Fruit fly (Drosophila melanogaster) whole organism, embryonic: ENCODE measurements around the gene mh.
A peak's percentile ranks its signal among the peaks of the same experiment; 100 is the strongest.

Source experiments
- Aef1 ChIP-seq: fragments of 200-800 bp; sonication (Bioruptor generic); IDR thresholded peaks from 3 replicates; pipeline ENCODE4 v1.3.6; 2022; ENCODE audit warnings: missing biosample characterization, missing genetic modification characterization
- Awh ChIP-seq: fragments of 200-800 bp; sonication (Bioruptor generic); IDR thresholded peaks from 2 replicates; pipeline ENCODE4, ENCODE4 v1.3.6; 2022; ENCODE audit warnings: missing biosample characterization, missing genetic modification characterization
- B-H2 ChIP-seq: fragments of 200-800 bp; sonication (Bioruptor generic); optimal IDR thresholded peaks from 2 replicates; lab custom pipeline; 2018; ENCODE audit warnings: missing biosample characterization, mild to moderate bottlenecking, missing genetic modification characterization
- C15 ChIP-seq: fragments of 200-800 bp; sonication (Bioruptor generic); IDR thresholded peaks from 3 replicates; pipeline ENCODE4 v1.3.6; 2022; ENCODE audit warnings: missing biosample characterization, missing genetic modification characterization
- CG10321 ChIP-seq: fragments of 200-800 bp; sonication (Bioruptor generic); IDR thresholded peaks from 2 replicates; pipeline ENCODE4 v1.3.6; 2022; ENCODE audit warnings: missing biosample characterization, missing genetic modification characterization
- CG10543 ChIP-seq: fragments of 200-800 bp; sonication (Bioruptor generic); optimal IDR thresholded peaks from 3 replicates; lab custom pipeline; 2017; ENCODE audit warnings: missing biosample characterization, mild to moderate bottlenecking, missing genetic modification characterization, moderate library complexity
- CG11696 ChIP-seq: fragments of 200-800 bp; sonication (Bioruptor generic); IDR thresholded peaks from 2 replicates; pipeline ENCODE4 v1.3.6; 2022; ENCODE audit warnings: missing biosample characterization, missing genetic modification characterization
- CG12299 ChIP-seq: fragments of 200-800 bp; sonication (Bioruptor generic); optimal IDR thresholded peaks from 2 replicates; lab custom pipeline; 2018; ENCODE audit warnings: missing biosample characterization, mild to moderate bottlenecking, missing genetic modification characterization
- CG12659 ChIP-seq: fragments of 200-800 bp; sonication (Bioruptor generic); optimal IDR thresholded peaks from 3 replicates; lab custom pipeline; 2017; ENCODE audit warnings: mild to moderate bottlenecking, missing biosample characterization, missing genetic modification reagents, missing genetic modification characterization
- CG13296 ChIP-seq: fragments of 200-800 bp; sonication (Bioruptor generic); optimal IDR thresholded peaks from 3 replicates; lab custom pipeline; 2018; ENCODE audit warnings: missing biosample characterization, mild to moderate bottlenecking, missing genetic modification characterization
- CG14050 ChIP-seq: fragments of 200-800 bp; sonication (Bioruptor generic); IDR thresholded peaks from 3 replicates; pipeline ENCODE4 v1.3.6; 2022; ENCODE audit warnings: missing biosample characterization, missing genetic modification characterization
- CG15479 ChIP-seq: fragments of 200-800 bp; sonication (Bioruptor generic); optimal IDR thresholded peaks from 3 replicates; lab custom pipeline; 2019; ENCODE audit warnings: missing biosample characterization, mild to moderate bottlenecking, missing genetic modification characterization, moderate library complexity
- CG1602 ChIP-seq: fragments of 200-800 bp; sonication (Bioruptor generic); optimal IDR thresholded peaks from 3 replicates; lab custom pipeline; 2016; ENCODE audit warnings: missing biosample characterization, missing genetic modification characterization
- CG17802 ChIP-seq: fragments of 200-800 bp; sonication (Bioruptor generic); optimal IDR thresholded peaks from 2 replicates; lab custom pipeline; 2018; ENCODE audit warnings: missing biosample characterization, mild to moderate bottlenecking, missing genetic modification characterization, moderate library complexity
- CG18764 ChIP-seq: fragments of 200-800 bp; sonication (Bioruptor generic); optimal IDR thresholded peaks from 3 replicates; lab custom pipeline; 2016; ENCODE audit warnings: missing biosample characterization, missing genetic modification characterization
- CG2678 ChIP-seq: fragments of 200-800 bp; sonication (Bioruptor generic); optimal IDR thresholded peaks from 3 replicates; lab custom pipeline; 2019; ENCODE audit warnings: missing biosample characterization, mild to moderate bottlenecking, missing genetic modification characterization, moderate library complexity
- CG2875 ChIP-seq: fragments of 200-800 bp; sonication (Bioruptor generic); optimal IDR thresholded peaks from 2 replicates; lab custom pipeline; 2017; ENCODE audit warnings: missing biosample characterization, mild to moderate bottlenecking, missing genetic modification characterization, missing genetic modification reagents
- CG2889 ChIP-seq: fragments of 200-800 bp; sonication (Bioruptor generic); IDR thresholded peaks from 3 replicates; pipeline ENCODE4 v1.3.6; 2022; ENCODE audit warnings: missing biosample characterization, missing genetic modification characterization
- CG3065 ChIP-seq: fragments of 200-800 bp; sonication (Bioruptor generic); optimal IDR thresholded peaks from 2 replicates; lab custom pipeline; 2016; ENCODE audit warnings: missing biosample characterization, missing genetic modification characterization
- CG31224 ChIP-seq: fragments of 200-800 bp; sonication (Bioruptor generic); IDR thresholded peaks from 2 replicates; pipeline ENCODE4 v1.3.6; 2022; ENCODE audit warnings: missing biosample characterization, missing genetic modification characterization
- CG3726 ChIP-seq: fragments of 200-800 bp; sonication (Bioruptor generic); IDR thresholded peaks from 3 replicates; pipeline ENCODE4, ENCODE4 v1.3.6; 2022; ENCODE audit warnings: missing biosample characterization, missing genetic modification characterization
- CG3838 ChIP-seq: fragments of 200-800 bp; sonication (Bioruptor generic); optimal IDR thresholded peaks from 3 replicates; lab custom pipeline; 2016; ENCODE audit warnings: missing biosample characterization, missing genetic modification characterization
- CG7786 ChIP-seq: fragments of 200-800 bp; sonication (Bioruptor generic); optimal IDR thresholded peaks from 2 replicates; lab custom pipeline; 2016; ENCODE audit warnings: missing biosample characterization, missing genetic modification characterization
- CG8089 ChIP-seq: fragments of 200-800 bp; sonication (Bioruptor generic); optimal IDR thresholded peaks from 3 replicates; lab custom pipeline; 2016; ENCODE audit warnings: missing biosample characterization, missing genetic modification characterization
- CG8388 ChIP-seq: fragments of 200-800 bp; sonication (Bioruptor generic); optimal IDR thresholded peaks from 2 replicates; lab custom pipeline; 2019; ENCODE audit warnings: missing biosample characterization, mild to moderate bottlenecking, missing genetic modification characterization, moderate library complexity
- CrebB ChIP-seq: fragments of 200-800 bp; sonication (Bioruptor generic); optimal IDR thresholded peaks from 3 replicates; lab custom pipeline; 2018; ENCODE audit warnings: missing biosample characterization, mild to moderate bottlenecking, missing genetic modification characterization
- D19B ChIP-seq: fragments of 200-800 bp; sonication (Bioruptor generic); optimal IDR thresholded peaks from 2 replicates; lab custom pipeline; 2017; ENCODE audit warnings: missing biosample characterization, mild to moderate bottlenecking, missing genetic modification characterization
- Dip2 ChIP-seq: fragments of 200-800 bp; sonication (Bioruptor generic); IDR thresholded peaks from 2 replicates; pipeline ENCODE4 v1.3.6; 2022; ENCODE audit warnings: missing biosample characterization, missing genetic modification characterization
- E2f1 ChIP-seq: fragments of 200-800 bp; sonication (Bioruptor generic); IDR thresholded peaks from 2 replicates; pipeline ENCODE4 v1.3.6; 2022; ENCODE audit warnings: missing biosample characterization, missing genetic modification characterization
- GATAe ChIP-seq: fragments of 200-800 bp; sonication (Bioruptor generic); conservative IDR thresholded peaks from 2 replicates; pipeline ENCODE4 v1.3.6; 2022; ENCODE audit warnings: missing biosample characterization, missing genetic modification characterization
- Hmr ChIP-seq: fragments of 200-800 bp; sonication (Bioruptor generic); optimal IDR thresholded peaks from 3 replicates; lab custom pipeline; 2017; ENCODE audit warnings: mild to moderate bottlenecking, missing biosample characterization, missing genetic modification reagents, missing genetic modification characterization
- Hr3 ChIP-seq: fragments of 200-800 bp; sonication (Bioruptor generic); optimal IDR thresholded peaks from 3 replicates; lab custom pipeline; 2016; ENCODE audit warnings: missing biosample characterization, missing genetic modification characterization
- Hr39 ChIP-seq: fragments of >200 bp; optimal IDR thresholded peaks from 2 replicates; lab custom pipeline; 2017
- Mad ChIP-seq: fragments of 200-800 bp; sonication (Bioruptor generic); optimal IDR thresholded peaks from 2 replicates; lab custom pipeline; 2016; ENCODE audit warnings: missing biosample characterization, missing genetic modification characterization
- Mes4 ChIP-seq: fragments of 200-800 bp; sonication (Bioruptor generic); optimal IDR thresholded peaks from 2 replicates; lab custom pipeline; 2016; ENCODE audit warnings: missing biosample characterization, missing genetic modification characterization
- Mrtf ChIP-seq: fragments of 200-800 bp; sonication (Bioruptor generic); IDR thresholded peaks from 3 replicates; pipeline ENCODE4 v1.3.6; 2022; ENCODE audit warnings: missing biosample characterization, missing genetic modification characterization
- Sox100B ChIP-seq: fragments of 200-800 bp; sonication (Bioruptor generic); optimal IDR thresholded peaks from 3 replicates; lab custom pipeline; 2018; ENCODE audit warnings: missing biosample characterization, mild to moderate bottlenecking, missing genetic modification characterization
- Usf ChIP-seq: fragments of 200-800 bp; sonication (Bioruptor generic); optimal IDR thresholded peaks from 2 replicates; lab custom pipeline; 2017; ENCODE audit warnings: missing genotype, missing biosample characterization, missing genetic modification characterization
- bigmax ChIP-seq: fragments of 200-800 bp; sonication (Bioruptor generic); optimal IDR thresholded peaks from 2 replicates; lab custom pipeline; 2018; ENCODE audit warnings: missing biosample characterization, mild to moderate bottlenecking, missing genetic modification characterization
- bowl ChIP-seq: fragments of 200-800 bp; sonication (Bioruptor generic); IDR thresholded peaks from 2 replicates; pipeline ENCODE4 v1.3.6; 2022; ENCODE audit warnings: missing biosample characterization, missing genetic modification characterization
- chm ChIP-seq: fragments of 200-800 bp; sonication (Bioruptor generic); IDR thresholded peaks from 2 replicates; pipeline ENCODE4 v1.3.6; 2022; ENCODE audit warnings: missing biosample characterization, missing genetic modification characterization
- ci ChIP-seq: fragments of 200-800 bp; sonication (Bioruptor generic); IDR thresholded peaks from 3 replicates; pipeline ENCODE4 v1.3.6; 2022; ENCODE audit warnings: missing biosample characterization, missing genetic modification characterization
- corto ChIP-seq: fragments of 200-800 bp; sonication (Bioruptor generic); optimal IDR thresholded peaks from 2 replicates; lab custom pipeline; 2016; ENCODE audit warnings: missing biosample characterization, mild to moderate bottlenecking, missing genetic modification characterization, moderate library complexity
- crc ChIP-seq: fragments of 200-800 bp; sonication (Bioruptor generic); optimal IDR thresholded peaks from 2 replicates; lab custom pipeline; 2016; ENCODE audit warnings: missing biosample characterization, missing genetic modification characterization
- gcm ChIP-seq: fragments of 200-800 bp; sonication (Bioruptor generic); optimal IDR thresholded peaks from 2 replicates; lab custom pipeline; 2019; ENCODE audit warnings: missing biosample characterization, mild to moderate bottlenecking, missing genetic modification characterization, moderate library complexity
- hbn ChIP-seq: fragments of 200-800 bp; sonication (Bioruptor generic); IDR thresholded peaks from 2 replicates; pipeline ENCODE4 v1.3.6; 2022; ENCODE audit warnings: missing biosample characterization, missing genetic modification characterization; ENCODE audit not compliant: partially characterized antibody
- kni ChIP-seq: fragments of 200-800 bp; sonication (Bioruptor generic); optimal IDR thresholded peaks from 3 replicates; lab custom pipeline; 2017; ENCODE audit warnings: mild to moderate bottlenecking, missing biosample characterization, missing genetic modification reagents, missing genetic modification characterization
- mam ChIP-seq: fragments of 200-800 bp; sonication (Bioruptor generic); optimal IDR thresholded peaks from 3 replicates; lab custom pipeline; 2016; ENCODE audit warnings: missing biosample characterization, missing genetic modification characterization
- org-1 ChIP-seq: fragments of 200-800 bp; sonication (Bioruptor generic); optimal IDR thresholded peaks from 2 replicates; lab custom pipeline; 2017; ENCODE audit warnings: missing biosample characterization, missing genetic modification characterization
- pita ChIP-seq: fragments of 200-800 bp; sonication (Bioruptor generic); optimal IDR thresholded peaks from 2 replicates; lab custom pipeline; 2017; ENCODE audit warnings: missing biosample characterization, mild to moderate bottlenecking, missing genetic modification characterization
- ranshi ChIP-seq: fragments of 200-800 bp; sonication (Bioruptor generic); IDR thresholded peaks from 2 replicates; pipeline ENCODE4 v1.3.6; 2022; ENCODE audit warnings: missing biosample characterization, missing genetic modification characterization
- ro ChIP-seq: fragments of 200-800 bp; sonication (Bioruptor generic); IDR thresholded peaks from 2 replicates; pipeline ENCODE4 v1.3.6; 2022; ENCODE audit warnings: missing biosample characterization, missing genetic modification characterization
- ssp ChIP-seq: fragments of 200-800 bp; sonication (Bioruptor generic); IDR thresholded peaks from 2 replicates; pipeline ENCODE4 v1.3.6; 2022; ENCODE audit warnings: missing biosample characterization, missing genetic modification characterization
- tup ChIP-seq: fragments of 200-800 bp; sonication (Bioruptor generic); optimal IDR thresholded peaks from 2 replicates; lab custom pipeline; 2016; ENCODE audit warnings: missing biosample characterization, mild to moderate bottlenecking, missing genetic modification characterization, moderate library complexity

The mh gene

dm6 chrX:15486682-15487081, 11.5 kb upstream of the mh start, which contains the start of gene Gmap (continued):
- TF ChIP-seq GATAe (no peak), CG11696 (GFP tag; lab: Robert Waterston, UW) (no peak), B-H2 (no peak), crc (GFP tag; lab: Kevin White, UChicago) (no peak), Aef1 (GFP tag; lab: Robert Waterston, UW) (no peak), chm (GFP tag; lab: Robert Waterston, UW) (no peak), Dip2 (GFP tag; lab: Robert Waterston, UW) (no peak), Hr39 (lab: Kevin White, UChicago) (no peak), kni (no peak), Hr3 (GFP tag; lab: Kevin White, UChicago) (no peak), ssp (GFP tag; lab: Robert Waterston, UW) (no peak), C15 (GFP tag; lab: Robert Waterston, UW) (no peak), CG10321 (no peak), ro (GFP tag; lab: Robert Waterston, UW) (no peak), Mes4 (GFP tag; lab: Kevin White, UChicago) (no peak), org-1 (GFP tag; lab: Kevin White, UChicago) (no peak), CrebB (tag; lab: Kevin White, UChicago) (no peak), Sox100B (GFP tag; lab: Kevin White, UChicago) (no peak), CG14050 (GFP tag; lab: Robert Waterston, UW) (no peak), D19B (GFP tag; lab: Kevin White, UChicago) (no peak), CG17802 (no peak), CG13296 (no peak), E2f1 (GFP tag; lab: Robert Waterston, UW) (no peak), mam (GFP tag; lab: Kevin White, UChicago) (no peak), Awh (GFP tag; lab: Robert Waterston, UW) (no peak), CG18764 (GFP tag; lab: Kevin White, UChicago) (no peak), CG3838 (GFP tag; lab: Kevin White, UChicago) (no peak), Usf (GFP tag; lab: Kevin White, UChicago) (no peak), bigmax (GFP tag; lab: Kevin White, UChicago) (no peak), corto (no peak), ci (no peak), Hmr (GFP tag; lab: Kevin White, UChicago) (no peak), CG3065 (GFP tag; lab: Kevin White, UChicago) (no peak), CG7786 (GFP tag; lab: Kevin White, UChicago) (no peak), CG2678 (tag; lab: Kevin White, UChicago) (no peak), CG2889 (GFP tag; lab: Robert Waterston, UW) (no peak), Mad (GFP tag; lab: Kevin White, UChicago) (no peak), CG12299 (tag; lab: Kevin White, UChicago) (no peak), CG8089 (GFP tag; lab: Kevin White, UChicago) (no peak), Mrtf (GFP tag; lab: Robert Waterston, UW) (no peak), CG3726 (GFP tag; lab: Robert Waterston, UW) (no peak), ranshi (GFP tag; lab: Robert Waterston, UW) (no peak), pita (GFP tag; lab: Kevin White, UChicago) (no peak), CG12659 (GFP tag; lab: Kevin White, UChicago) (peak; percentile 15), CG1602 (GFP tag; lab: Kevin White, UChicago) (no peak), gcm (no peak), CG10543 (GFP tag; lab: Kevin White, UChicago) (no peak), CG31224 (GFP tag; lab: Robert Waterston, UW) (no peak), CG15479 (GFP tag; lab: Kevin White, UChicago) (no peak), hbn (GFP tag; lab: Robert Waterston, UW) (peak; percentile 59; the same call in 1 of the 2 replicates), CG8388 (no peak), bowl (GFP tag; lab: Robert Waterston, UW) (no peak), CG2875 (GFP tag; lab: Kevin White, UChicago) (no peak), tup (no peak)
